Worm (Caenorhabditis elegans): ENCODE measurements around the gene itr-1.
A peak's percentile ranks its signal among the peaks of the same experiment; 100 is the strongest.

Gene itr-1

ce11 chrIV:7689326-7689725 is 14.4 kb downstream of the itr-1 start:
- no peak for TF ChIP-seq rec-8 (tag; optimal IDR thresholded peaks at IDR 0.05)
- TF ChIP-seq nhr-80 (tag; optimal IDR thresholded peaks at IDR 0.05) = peak; percentile 46

ce11 chrIV:7692451-7692850 is 17.5 kb downstream of the itr-1 start:
- no peak for TF ChIP-seq tbx-9 (tag; optimal IDR thresholded peaks at IDR 0.05; ENCODE audit: borderline replicate concordance)
- TF ChIP-seq sdz-38 (tag; optimal IDR thresholded peaks at IDR 0.05) = no peak
- TF ChIP-seq nhr-80 (tag; optimal IDR thresholded peaks at IDR 0.05) = no peak
- no peak for TF ChIP-seq dox-1 (GFP tag; IDR thresholded peaks at IDR 0.05)
- no peak for TF ChIP-seq B0019.2 (GFP tag; conservative IDR thresholded peaks at IDR 0.05)
- TF ChIP-seq B0035.1 (tag; optimal IDR thresholded peaks at IDR 0.05) = no peak
- TF ChIP-seq dpl-1 (GFP tag; optimal IDR thresholded peaks at IDR 0.05) = no peak
- no peak for TF ChIP-seq ztf-6 (GFP tag; IDR thresholded peaks at IDR 0.05)
- TF ChIP-seq egrh-3 (GFP tag; IDR thresholded peaks at IDR 0.05) = no peak
- no peak for TF ChIP-seq ets-4 (GFP tag; optimal IDR thresholded peaks at IDR 0.05)

DNA sequence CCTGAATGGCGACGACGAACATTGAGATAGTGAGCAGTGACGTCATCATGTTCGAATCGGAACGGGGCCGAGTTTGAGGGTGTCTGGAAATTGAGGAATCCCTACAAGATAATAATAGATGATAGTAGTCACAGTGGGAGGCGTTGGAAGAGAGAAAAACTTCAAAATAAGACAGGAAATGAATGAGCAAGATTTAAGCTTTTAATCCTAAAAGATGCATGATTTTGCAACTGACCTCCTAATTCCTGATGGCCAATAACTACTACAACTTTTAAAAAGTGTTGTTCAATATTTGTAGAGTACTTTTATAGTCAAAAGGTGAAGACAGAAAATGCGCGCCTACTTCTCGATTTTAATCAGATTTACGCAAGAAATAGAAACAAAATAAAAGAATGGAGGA is 23.3 kb downstream of the itr-1 start, which contains the start of gene flp-13:
TSS of gene flp-13 (minus strand) at position 101 of the 400 bp plus-strand sequence.
- no peak for TF ChIP-seq F55B11.4 (tag; optimal IDR thresholded peaks at IDR 0.05; ENCODE audit: borderline replicate concordance, insufficient read depth)
- TF ChIP-seq F23B12.7 (tag; optimal IDR thresholded peaks at IDR 0.05; ENCODE audit: insufficient read depth) = no peak
- no peak for TF ChIP-seq F37B4.10 (GFP tag; IDR thresholded peaks at IDR 0.05)
- TF ChIP-seq let-526 (GFP tag; IDR thresholded peaks at IDR 0.05) = no peak
- no peak for TF ChIP-seq dox-1 (GFP tag; IDR thresholded peaks at IDR 0.05)
- TF ChIP-seq Y56A3A.18 (GFP tag; IDR thresholded peaks at IDR 0.05) = no peak
- TF ChIP-seq nhr-179 (tag; optimal IDR thresholded peaks at IDR 0.05) = no peak
- TF ChIP-seq xnd-1 (tag; optimal IDR thresholded peaks at IDR 0.05) = no peak
- TF ChIP-seq lag-1 (GFP tag; IDR thresholded peaks at IDR 0.05) = no peak
- no peak for TF ChIP-seq tlf-1 (GFP tag; optimal IDR thresholded peaks at IDR 0.05)
- no peak for TF ChIP-seq aptf-3 (GFP tag; IDR thresholded peaks at IDR 0.05)
- TF ChIP-seq pha-4 (tag; optimal IDR thresholded peaks at IDR 0.05) = no peak
- no peak for TF ChIP-seq ztf-3 (GFP tag; optimal IDR thresholded peaks at IDR 0.05)
- no peak for TF ChIP-seq akir-1 (GFP tag; optimal IDR thresholded peaks at IDR 0.05)
- TF ChIP-seq nfyb-1 (GFP tag; IDR thresholded peaks at IDR 0.05) = no peak
- no peak for TF ChIP-seq T07F8.4 (tag; optimal IDR thresholded peaks at IDR 0.05)

DNA sequence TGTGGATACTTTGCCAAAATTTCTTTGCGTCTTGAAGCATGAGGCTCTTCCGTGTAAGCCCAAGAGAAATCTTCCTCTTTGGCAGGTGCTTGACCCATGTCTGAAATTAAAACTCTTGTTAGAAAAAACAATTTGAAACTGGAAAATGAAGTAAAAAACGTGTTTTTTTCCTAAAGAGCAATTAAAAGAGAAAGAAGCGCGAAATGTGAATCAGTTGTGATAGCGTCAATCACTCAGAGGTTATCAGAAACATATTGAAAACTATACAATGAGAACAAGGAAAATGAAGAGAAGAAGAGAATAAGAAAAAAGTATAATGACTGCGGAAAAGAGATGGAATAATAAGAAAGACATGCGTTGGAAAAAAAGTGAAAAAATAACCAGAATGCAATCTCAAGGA is 31.8 kb downstream of the itr-1 start, which contains the start of gene F33D4.4:
TSS of gene F33D4.4 (minus strand) at position 101 of the 400 bp plus-strand sequence.
- no peak for TF ChIP-seq aptf-2 (GFP tag; conservative IDR thresholded peaks at IDR 0.05)
- no peak for TF ChIP-seq F55B11.4 (tag; optimal IDR thresholded peaks at IDR 0.05; ENCODE audit: borderline replicate concordance, insufficient read depth)
- TF ChIP-seq cebp-2 (GFP tag; IDR thresholded peaks at IDR 0.05) = no peak
- TF ChIP-seq B0035.1 (tag; optimal IDR thresholded peaks at IDR 0.05) = no peak
- TF ChIP-seq efl-1 (GFP tag; optimal IDR thresholded peaks at IDR 0.05) = no peak
- no peak for TF ChIP-seq ccch-3 (GFP tag; optimal IDR thresholded peaks at IDR 0.05)
- TF ChIP-seq F33H1.4 (GFP tag; IDR thresholded peaks at IDR 0.05) = no peak
- TF ChIP-seq F23B12.7 (tag; optimal IDR thresholded peaks at IDR 0.05; ENCODE audit: insufficient read depth) = no peak
- no peak for TF ChIP-seq tlf-1 (GFP tag; optimal IDR thresholded peaks at IDR 0.05)
- TF ChIP-seq attf-5 (GFP tag; optimal IDR thresholded peaks at IDR 0.05) = no peak
- no peak for TF ChIP-seq hmg-1.2 (GFP tag; IDR thresholded peaks at IDR 0.05)

DNA sequence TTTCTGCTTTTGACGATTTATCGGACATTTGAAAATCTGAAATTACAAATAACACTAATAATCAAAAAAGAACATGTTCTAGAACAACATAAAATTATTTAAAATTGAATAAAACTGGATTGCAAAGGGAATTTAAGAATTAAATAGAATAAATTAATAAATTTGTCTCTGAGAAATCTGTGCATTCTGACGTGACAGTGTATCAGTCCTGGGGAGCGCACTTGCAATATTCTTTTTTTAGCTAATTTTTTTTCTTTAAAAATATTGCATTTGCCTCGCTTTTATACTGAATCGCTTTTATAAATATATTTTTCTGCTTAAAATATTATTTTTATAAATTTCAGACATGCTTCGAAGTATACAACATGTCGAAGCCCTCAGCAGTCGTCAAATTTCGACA is 34.7 kb downstream of the itr-1 start, which contains the start of the genes mrpl-1, emc-6 and mrps-24:
TSS of gene mrpl-1 (minus strand) at position 1 of the 400 bp plus-strand sequence.
TSS of gene emc-6 (minus strand) at position 36 of the 400 bp plus-strand sequence.
TSS of gene mrps-24 (plus strand) at position 345 of the 400 bp plus-strand sequence.
- TF ChIP-seq cebp-1 (GFP tag; IDR thresholded peaks at IDR 0.05) (no peak), cebp-1 (tag; optimal IDR thresholded peaks at IDR 0.05) (peak; percentile 54), dpl-1 (GFP tag; optimal IDR thresholded peaks at IDR 0.05) (peak; percentile 14), F23B12.7 (tag; optimal IDR thresholded peaks at IDR 0.05; ENCODE audit: insufficient read depth) (peak; percentile 74), ama-1 (optimal IDR thresholded peaks at IDR 0.05) (no peak), ama-1 (GFP tag; optimal IDR thresholded peaks at IDR 0.05) (no peak), cebp-2 (GFP tag; IDR thresholded peaks at IDR 0.05) (no peak), lin-54 (GFP tag; optimal IDR thresholded peaks at IDR 0.05) (peak; percentile 24), snpc-1.3 (tag; optimal IDR thresholded peaks at IDR 0.05; ENCODE audit: insufficient read depth) (peak; percentile 72), efl-1 (GFP tag; optimal IDR thresholded peaks at IDR 0.05) (peak; percentile 1), hsf-1 (GFP tag; IDR thresholded peaks at IDR 0.05) (no peak), lsy-27 (tag; optimal IDR thresholded peaks at IDR 0.05; ENCODE audit: borderline replicate concordance, insufficient read depth) (no peak), let-526 (GFP tag; IDR thresholded peaks at IDR 0.05) (no peak), C17E4.6 (GFP tag; IDR thresholded peaks at IDR 0.05) (no peak)
